Fruit fly (Drosophila melanogaster) whole organism, wandering third instar larva: Measurements from ENCODE around the gene Ggt-1.
A peak's percentile ranks its signal among the peaks of the same experiment; 100 is the strongest.

ENCODE experiments used
- Abd-B ChIP-seq: fragments of >200 bp; optimal IDR thresholded peaks from 2 replicates; lab custom pipeline; 2017; ENCODE audit warnings: missing biosample characterization, missing genetic modification characterization
- CG32264 ChIP-seq: fragments of 200-800 bp; sonication (Bioruptor generic); optimal IDR thresholded peaks from 2 replicates; lab custom pipeline; 2016; ENCODE audit warnings: missing biosample characterization, missing genetic modification characterization
- CG9705 ChIP-seq: fragments of 200-800 bp; sonication (Bioruptor generic); optimal IDR thresholded peaks from 2 replicates; lab custom pipeline; 2018; ENCODE audit warnings: missing biosample characterization, mild to moderate bottlenecking, missing genetic modification characterization
- CrebA ChIP-seq: fragments of 200-800 bp; sonication (Bioruptor generic); optimal IDR thresholded peaks from 2 replicates; lab custom pipeline; 2016; ENCODE audit warnings: missing biosample characterization, mild to moderate bottlenecking, missing genetic modification characterization, borderline replicate concordance
- Dif ChIP-seq: fragments of 200-275, 200-300 bp; sonication (Bioruptor generic); optimal IDR thresholded peaks from 2 replicates; lab custom pipeline; 2018; ENCODE audit warnings: missing biosample characterization, missing genetic modification characterization; ENCODE audit not compliant: partially characterized antibody
- GATAd ChIP-seq: sonication (Bioruptor generic); optimal IDR thresholded peaks from 2 replicates; lab custom pipeline; 2016; ENCODE audit warnings: missing biosample characterization, missing genetic modification characterization
- HLH106 ChIP-seq: fragments of 200-800 bp; optimal IDR thresholded peaks from 3 replicates; lab custom pipeline; 2019; ENCODE audit warnings: missing biosample characterization, mild to moderate bottlenecking, missing genetic modification characterization, moderate library complexity
- Hr78 ChIP-seq: fragments of >200 bp; optimal IDR thresholded peaks from 2 replicates; lab custom pipeline; 2017; ENCODE audit warnings: missing biosample characterization, missing genetic modification characterization
- Hr83 ChIP-seq: fragments of 200-300 bp; sonication (Bioruptor generic); optimal IDR thresholded peaks from 2 replicates; lab custom pipeline; 2016; ENCODE audit warnings: missing biosample characterization, mild to moderate bottlenecking, missing genetic modification characterization, moderate library complexity; ENCODE audit not compliant: poor library complexity, severe bottlenecking
- Jra ChIP-seq: sonication (Bioruptor generic); optimal IDR thresholded peaks from 2 replicates; lab custom pipeline; 2016; ENCODE audit warnings: missing biosample characterization, missing genetic modification characterization
- Mio ChIP-seq: sonication (Bioruptor generic); optimal IDR thresholded peaks from 2 replicates; lab custom pipeline; 2016; ENCODE audit warnings: missing biosample characterization, missing genetic modification characterization
- OdsH ChIP-seq: fragments of 200-800 bp; sonication (Bioruptor generic); optimal IDR thresholded peaks from 2 replicates; lab custom pipeline; 2016; ENCODE audit warnings: missing biosample characterization, mild to moderate bottlenecking, missing genetic modification characterization
- Rel ChIP-seq, 2 experiments: fragments of 200-800 bp; sonication (Bioruptor generic) in 1 of 2; optimal IDR thresholded peaks; 2 replicates in 1 of 2; 3 replicates in 1 of 2; lab custom pipeline; 2016 to 2019; ENCODE audit warnings: mild to moderate bottlenecking in 2 of 2, missing biosample characterization in 2 of 2, missing genetic modification characterization in 2 of 2, moderate library complexity in 1 of 2
- Sp1 ChIP-seq: fragments of 200-800 bp; sonication (Bioruptor generic); optimal IDR thresholded peaks from 3 replicates; lab custom pipeline; 2019; ENCODE audit warnings: missing biosample characterization, mild to moderate bottlenecking, missing genetic modification characterization, moderate library complexity
- Vsx2 ChIP-seq: fragments of 200-300, 225-300 bp; sonication (Bioruptor generic); optimal IDR thresholded peaks from 2 replicates; lab custom pipeline; 2018; ENCODE audit warnings: missing biosample characterization, missing genetic modification characterization; ENCODE audit not compliant: partially characterized antibody
- brk ChIP-seq: fragments of 200-800 bp; sonication (Bioruptor generic); optimal IDR thresholded peaks from 2 replicates; lab custom pipeline; 2016; ENCODE audit warnings: missing biosample characterization, mild to moderate bottlenecking, missing genetic modification characterization
- dl ChIP-seq, 2 experiments: fragments of 175-275, 200-275 bp in 1 of 2; fragments of 200-275 bp in 1 of 2; sonication (Bioruptor generic); optimal IDR thresholded peaks; lab custom pipeline; 2018; ENCODE audit warnings: mild to moderate bottlenecking in 2 of 2, missing biosample characterization in 2 of 2, missing genetic modification characterization in 2 of 2, moderate library complexity in 2 of 2; ENCODE audit not compliant: partially characterized antibody in 2 of 2, insufficient read depth in 1 of 2
- dsf ChIP-seq: sonication (Bioruptor generic); optimal IDR thresholded peaks from 2 replicates; lab custom pipeline; 2016; ENCODE audit warnings: missing biosample characterization, missing genetic modification characterization, borderline replicate concordance
- ey ChIP-seq: fragments of 200-800 bp; sonication (Bioruptor generic); optimal IDR thresholded peaks from 2 replicates; lab custom pipeline; 2016; ENCODE audit warnings: missing biosample characterization, missing genetic modification characterization
- foxo ChIP-seq, 2 experiments: fragments of 200-800 bp; sonication (Bioruptor generic); optimal IDR thresholded peaks; 2 replicates in 1 of 2; 3 replicates in 1 of 2; lab custom pipeline; 2016 to 2017; ENCODE audit warnings: missing biosample characterization in 2 of 2, missing genetic modification characterization in 2 of 2
- fru ChIP-seq: fragments of 200-800 bp; sonication (Bioruptor generic); optimal IDR thresholded peaks from 3 replicates; lab custom pipeline; 2016; ENCODE audit warnings: missing biosample characterization, mild to moderate bottlenecking, missing genetic modification characterization
- h ChIP-seq: fragments of 200-800 bp; sonication (Bioruptor generic); optimal IDR thresholded peaks from 3 replicates; lab custom pipeline; 2016; ENCODE audit warnings: missing biosample characterization, mild to moderate bottlenecking, missing genetic modification characterization
- pan ChIP-seq: fragments of >200 bp; optimal IDR thresholded peaks from 2 replicates; lab custom pipeline; 2017
- psq ChIP-seq: fragments of 200-800 bp; sonication (Bioruptor generic); optimal IDR thresholded peaks from 3 replicates; lab custom pipeline; 2017; ENCODE audit warnings: missing biosample characterization, mild to moderate bottlenecking, missing genetic modification characterization, moderate library complexity
- sv ChIP-seq: fragments of 200-800 bp; sonication (Bioruptor generic); optimal IDR thresholded peaks from 3 replicates; lab custom pipeline; 2016; ENCODE audit warnings: missing biosample characterization, missing genetic modification characterization
- tai ChIP-seq: sonication (Bioruptor generic); optimal IDR thresholded peaks from 2 replicates; lab custom pipeline; 2016; ENCODE audit warnings: missing biosample characterization, missing genetic modification characterization
- usp ChIP-seq: fragments of >200 bp; optimal IDR thresholded peaks from 2 replicates; lab custom pipeline; 2017; ENCODE audit warnings: missing biosample characterization, missing genetic modification characterization
- woc ChIP-seq: sonication (Bioruptor generic); optimal IDR thresholded peaks from 2 replicates; lab custom pipeline; 2016; ENCODE audit warnings: missing biosample characterization, mild to moderate bottlenecking, missing genetic modification characterization

Gene Ggt-1

DNA sequence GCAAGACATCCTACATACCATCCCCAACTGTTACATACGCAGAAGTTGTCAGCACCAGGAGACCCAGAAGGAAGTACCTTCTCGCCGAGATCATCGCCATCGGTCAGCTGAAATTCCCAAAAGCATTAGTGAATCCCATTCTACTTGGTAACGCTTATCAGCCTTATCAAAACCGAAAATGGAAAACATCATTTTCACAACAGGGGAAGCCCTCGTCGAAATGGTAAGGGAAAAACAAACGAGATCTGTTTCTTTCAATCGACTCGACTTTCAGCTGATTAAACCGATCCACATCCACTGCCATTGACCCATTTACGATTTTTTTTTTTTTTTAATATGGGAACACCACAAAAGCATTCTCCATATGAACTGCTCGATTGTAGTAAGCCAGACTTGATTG is 29.8 kb downstream of the Ggt-1 start:
- TF ChIP-seq usp (GFP tag; lab: Kevin White, UChicago) (no peak), Rel (GFP tag; optimal IDR thresholded peaks at IDR 0.05; lab: Kevin White, UChicago) (no peak), Rel (tag; optimal IDR thresholded peaks at IDR 0.05; lab: Kevin White, UChicago) (peak; percentile 92)

DNA sequence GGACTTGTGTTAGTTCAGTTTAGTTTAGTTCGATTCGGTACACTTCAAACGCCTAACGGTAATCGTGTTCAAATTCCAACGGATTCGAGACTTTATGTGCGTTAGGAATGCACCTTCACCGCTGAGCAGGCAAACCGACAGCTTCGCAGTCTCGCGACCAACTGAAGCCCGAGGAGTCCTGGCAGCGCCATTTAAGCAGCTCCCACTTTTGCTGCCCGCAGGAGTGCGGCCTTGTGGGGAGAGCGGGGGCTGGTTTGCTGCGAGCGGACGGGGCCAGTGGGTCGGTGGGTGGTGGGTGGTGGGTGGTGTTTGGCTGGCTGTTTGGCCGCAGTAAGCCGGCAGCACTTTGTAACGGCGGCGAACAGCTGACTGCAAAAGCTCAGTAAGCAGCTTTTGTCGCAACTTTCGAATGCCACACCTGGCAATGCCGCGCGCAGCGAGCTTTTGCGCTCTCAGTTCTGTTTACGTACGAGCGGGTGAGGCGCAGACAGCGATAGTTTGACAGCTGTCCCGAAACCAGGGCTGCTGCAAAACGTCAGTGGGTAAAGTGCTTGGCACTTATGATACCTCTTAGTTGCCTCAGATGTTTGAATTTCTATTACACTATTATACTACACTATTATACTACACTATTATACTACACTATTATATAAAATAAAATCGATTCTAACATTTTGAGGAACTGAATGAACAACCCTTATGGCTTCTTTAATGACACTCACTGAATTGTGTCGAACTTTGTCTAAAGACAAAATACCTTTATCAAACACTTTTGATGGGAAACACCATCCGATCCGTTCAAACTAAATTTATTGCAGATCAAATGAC is 32.8 kb downstream of the Ggt-1 start, which contains the start of gene CG32547:
Gene CG32547, minus strand, starts transcription at position 181 of the 828 bp plus-strand sequence.
- peak; percentile 40 for TF ChIP-seq HLH106 (tag; lab: Kevin White, UChicago)
- no peak for TF ChIP-seq OdsH (GFP tag; lab: Kevin White, UChicago)
- TF ChIP-seq CrebA (GFP tag; lab: Kevin White, UChicago) = no peak
- TF ChIP-seq usp (GFP tag; lab: Kevin White, UChicago) = no peak
- no peak for TF ChIP-seq brk (GFP tag; lab: Kevin White, UChicago)
- no peak for TF ChIP-seq sv (GFP tag; lab: Kevin White, UChicago)
- TF ChIP-seq dl (GFP tag; optimal IDR thresholded peaks at IDR 0.05; lab: Kevin White, UChicago; ENCODE audit: insufficient read depth in 1 of 2, partially characterized antibody in 2 of 2) = no peak
- no peak for TF ChIP-seq Rel (GFP tag; optimal IDR thresholded peaks at IDR 0.05; lab: Kevin White, UChicago)
- TF ChIP-seq Rel (tag; optimal IDR thresholded peaks at IDR 0.05; lab: Kevin White, UChicago) = peak; percentile 4
- TF ChIP-seq h (GFP tag; lab: Kevin White, UChicago) = peak; percentile 35
- no peak for TF ChIP-seq Vsx2 (GFP tag; lab: Kevin White, UChicago)
- no peak for TF ChIP-seq Dif (GFP tag; lab: Kevin White, UChicago)
- TF ChIP-seq Mio = no peak
- TF ChIP-seq foxo (GFP tag; optimal IDR thresholded peaks at IDR 0.05; lab: Kevin White, UChicago) = peak in 1 of 2 experiments; percentile 48
- peak; percentile 77 for TF ChIP-seq fru (GFP tag; lab: Kevin White, UChicago)
- peak; percentile 67 for TF ChIP-seq woc (GFP tag; lab: Kevin White, UChicago)
- peak; percentile 14 for TF ChIP-seq CG9705
- TF ChIP-seq pan = peak; percentile 80
- TF ChIP-seq psq (GFP tag; lab: Kevin White, UChicago) = peak; percentile 88

DNA sequence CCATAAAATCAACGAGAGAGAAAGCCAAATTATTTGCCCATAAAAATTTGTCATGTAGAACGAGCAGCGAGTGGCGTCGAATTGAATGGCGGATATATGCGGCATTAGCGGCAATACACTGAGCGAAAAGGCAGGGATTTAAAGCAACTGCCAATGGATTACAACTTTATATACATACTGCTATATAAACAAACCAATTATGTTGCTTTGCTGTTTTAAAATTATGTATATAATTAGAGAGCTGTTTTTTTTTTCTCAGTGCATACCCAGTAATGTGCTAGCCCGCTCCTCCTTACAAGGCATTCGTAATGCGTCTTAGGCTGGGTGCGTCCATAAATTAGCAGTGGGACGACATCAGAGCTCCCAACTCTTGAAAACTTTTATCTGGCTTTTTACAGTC is 44.4 kb downstream of the Ggt-1 start:
- no peak for TF ChIP-seq ey (GFP tag; lab: Kevin White, UChicago)
- no peak for TF ChIP-seq CG32264
- no peak for TF ChIP-seq dsf
- TF ChIP-seq Abd-B (GFP tag; lab: Kevin White, UChicago) = no peak
- no peak for TF ChIP-seq Rel (GFP tag; optimal IDR thresholded peaks at IDR 0.05; lab: Kevin White, UChicago)
- TF ChIP-seq Rel (tag; optimal IDR thresholded peaks at IDR 0.05; lab: Kevin White, UChicago) = no peak
- no peak for TF ChIP-seq foxo (GFP tag; optimal IDR thresholded peaks at IDR 0.05; lab: Kevin White, UChicago)
- TF ChIP-seq OdsH (GFP tag; lab: Kevin White, UChicago) = no peak
- no peak for TF ChIP-seq tai (GFP tag; lab: Kevin White, UChicago)
- TF ChIP-seq Hr78 (GFP tag; lab: Kevin White, UChicago) = no peak
- TF ChIP-seq Hr83 (GFP tag; lab: Kevin White, UChicago) = no peak
- TF ChIP-seq sv (GFP tag; lab: Kevin White, UChicago) = no peak
- TF ChIP-seq Sp1 (GFP tag; lab: Kevin White, UChicago) = no peak
- no peak for TF ChIP-seq CrebA (GFP tag; lab: Kevin White, UChicago)
- TF ChIP-seq h (GFP tag; lab: Kevin White, UChicago) = no peak
- no peak for TF ChIP-seq Jra (GFP tag; lab: Kevin White, UChicago)
- no peak for TF ChIP-seq woc (GFP tag; lab: Kevin White, UChicago)

DNA sequence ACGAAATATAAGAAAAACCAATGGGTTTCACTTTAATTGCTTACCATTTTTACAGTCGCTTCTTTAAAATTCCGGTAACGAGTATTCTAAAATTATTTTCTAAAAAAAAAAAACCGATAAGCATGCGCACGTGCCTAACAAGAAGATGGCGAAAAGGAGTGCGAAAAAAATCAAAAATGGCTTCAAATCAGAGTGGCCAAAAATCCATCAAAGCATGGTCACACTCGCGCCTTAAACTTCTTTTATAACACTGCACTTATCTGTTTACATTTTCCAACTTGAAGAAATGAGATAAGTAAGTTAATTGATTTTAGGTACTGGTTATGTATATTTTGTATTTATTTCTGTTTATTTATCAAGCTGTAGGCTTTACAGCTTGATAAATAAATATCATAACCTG is 52.0 kb downstream of the Ggt-1 start, which contains the start of gene CG43843:
Gene CG43843, minus strand, starts transcription at position 101 of the 400 bp plus-strand sequence.
- no peak for TF ChIP-seq sv (GFP tag; lab: Kevin White, UChicago)
- no peak for TF ChIP-seq GATAd
- no peak for TF ChIP-seq CG9705
- no peak for TF ChIP-seq Sp1 (GFP tag; lab: Kevin White, UChicago)
- no peak for TF ChIP-seq Dif (GFP tag; lab: Kevin White, UChicago)
